Fruit fly (Drosophila melanogaster): ENCODE measurements around the gene Rcd-1.

Rcd-1 gene

DNA sequence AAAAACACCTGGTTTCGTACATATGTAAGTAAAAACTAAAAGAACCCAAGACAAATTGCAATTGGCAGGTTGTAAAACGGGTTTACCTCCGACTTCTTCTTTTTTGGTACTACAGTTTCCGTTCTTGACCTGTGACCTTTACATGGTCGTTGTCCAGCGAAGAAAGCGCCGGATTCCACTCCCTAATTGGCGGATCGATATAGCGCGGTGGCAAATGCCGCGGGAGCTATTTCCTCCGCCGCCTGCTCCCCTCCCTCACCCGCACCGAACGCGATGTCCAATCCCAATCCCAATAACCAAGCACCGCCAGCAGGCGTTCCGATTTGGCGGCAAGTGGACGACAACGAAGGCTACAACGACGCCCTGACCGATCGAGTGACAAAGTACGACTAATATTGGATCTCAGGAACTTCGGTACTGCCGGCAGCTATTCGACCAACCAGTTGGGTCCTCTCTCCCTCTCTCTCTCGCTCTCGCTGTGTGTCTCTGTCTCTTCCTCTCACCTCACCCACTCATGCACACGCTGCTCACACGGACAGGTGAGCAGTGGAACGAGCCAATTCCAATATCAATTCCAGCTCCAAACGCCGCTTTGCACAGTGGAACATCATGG is 24.1 kb downstream of the Rcd-1 start (continued):
- TF ChIP-seq Dll (GFP tag; IDR thresholded peaks at IDR 0.05; ENCODE audit: partially characterized antibody), result 0 out of 4 replicates have a peak, but pooled peaks have one; percentile 18
- no peak for TF ChIP-seq nmo (GFP tag; optimal IDR thresholded peaks at IDR 0.05)
- peak; percentile 18 for TF ChIP-seq CG13624 (GFP tag; optimal IDR thresholded peaks at IDR 0.05)
- TF ChIP-seq Sox100B (GFP tag; optimal IDR thresholded peaks at IDR 0.05), result no peak
- TF ChIP-seq Deaf1 (tag; optimal IDR thresholded peaks at IDR 0.05), result peak; percentile 74
- TF ChIP-seq z (GFP tag; IDR thresholded peaks at IDR 0.05), result peak; percentile 51; the same call in 1 of the 3 replicates
- TF ChIP-seq CG14965 (GFP tag; optimal IDR thresholded peaks at IDR 0.05; ENCODE audit: borderline replicate concordance), result no peak
- TF ChIP-seq CG10431 (GFP tag; optimal IDR thresholded peaks at IDR 0.05), result no peak
- TF ChIP-seq Tbp (GFP tag; optimal IDR thresholded peaks at IDR 0.05), result no peak
- TF ChIP-seq wek (GFP tag; optimal IDR thresholded peaks at IDR 0.05), result no peak
- TF ChIP-seq CG1832 (GFP tag; optimal IDR thresholded peaks at IDR 0.05), result peak; percentile 69
- no peak for TF ChIP-seq sima (GFP tag; optimal IDR thresholded peaks at IDR 0.05)
- no peak for TF ChIP-seq CG5953 (GFP tag; IDR thresholded peaks at IDR 0.05)
- no peak for TF ChIP-seq CG16779 (GFP tag; IDR thresholded peaks at IDR 0.05)
- peak; percentile 85 for TF ChIP-seq HLHmδ (GFP tag; optimal IDR thresholded peaks at IDR 0.05)
- no peak for TF ChIP-seq Ets97D (GFP tag; optimal IDR thresholded peaks at IDR 0.05)
- TF ChIP-seq CG13296 (GFP tag; optimal IDR thresholded peaks at IDR 0.05), result no peak
- TF ChIP-seq CG13287 (GFP tag; IDR thresholded peaks at IDR 0.05; ENCODE audit: partially characterized antibody), result peak; percentile 35; the same call in 1 of the 2 replicates
- peak; percentile 82 for TF ChIP-seq Jarid2 (GFP tag; optimal IDR thresholded peaks at IDR 0.05)
- no peak for TF ChIP-seq CG12659 (GFP tag; optimal IDR thresholded peaks at IDR 0.05)
- 0 out of 4 replicates have a peak, but pooled peaks have one; percentile 52 for TF ChIP-seq chinmo (GFP tag; IDR thresholded peaks at IDR 0.05; ENCODE audit: partially characterized antibody)
- no peak for TF ChIP-seq pb (GFP tag; optimal IDR thresholded peaks at IDR 0.05)
- TF ChIP-seq wor (GFP tag; IDR thresholded peaks at IDR 0.05), result no peak
- 0 out of 2 replicates have a peak, but pooled peaks have one; percentile 21 for TF ChIP-seq ara (GFP tag; IDR thresholded peaks at IDR 0.05)
- peak; percentile 6 for TF ChIP-seq jumu (GFP tag; optimal IDR thresholded peaks at IDR 0.05)
- no peak for TF ChIP-seq Side (GFP tag; optimal IDR thresholded peaks at IDR 0.05)
- TF ChIP-seq bbx (GFP tag; IDR thresholded peaks at IDR 0.05; ENCODE audit: partially characterized antibody), result peak; percentile 37
- TF ChIP-seq Nf-YB (GFP tag; optimal IDR thresholded peaks at IDR 0.05), result peak; percentile 75
- no peak for TF ChIP-seq Abd-B (GFP tag; optimal IDR thresholded peaks at IDR 0.05)
- 0 out of 2 replicates have a peak, but pooled peaks have one; percentile 32 for TF ChIP-seq cas (GFP tag; IDR thresholded peaks at IDR 0.05)
- no peak for TF ChIP-seq zen2 (GFP tag; IDR thresholded peaks at IDR 0.05; ENCODE audit: partially characterized antibody)
- TF ChIP-seq ap (GFP tag; IDR thresholded peaks at IDR 0.05), result no peak
- no peak for TF ChIP-seq sim (GFP tag; IDR thresholded peaks at IDR 0.05)
- TF ChIP-seq pho (GFP tag; optimal IDR thresholded peaks at IDR 0.05), result peak; percentile 11
- TF ChIP-seq CG34224 (GFP tag; IDR thresholded peaks at IDR 0.05; ENCODE audit: partially characterized antibody), result 0 out of 3 replicates have a peak, but pooled peaks have one; percentile 31
- no peak for TF ChIP-seq CG10565 (GFP tag; optimal IDR thresholded peaks at IDR 0.05)
- TF ChIP-seq ATbp (GFP tag; optimal IDR thresholded peaks at IDR 0.05), result no peak
- TF ChIP-seq CG10366 (GFP tag; IDR thresholded peaks at IDR 0.05), result 0 out of 2 replicates have a peak, but pooled peaks have one; percentile 11
- TF ChIP-seq CG43689 (GFP tag; IDR thresholded peaks at IDR 0.05), result no peak
- TF ChIP-seq klu (GFP tag; IDR thresholded peaks at IDR 0.05), result no peak

Data from whole organism, embryonic.